Worm (Caenorhabditis elegans) whole organism, young adult: ENCODE data around the gene lin-33.
A peak's percentile ranks its signal among the peaks of the same experiment; 100 is the strongest.

Source experiments
- B0019.2 ChIP-seq: fragments of 200-800 bp; sonication (Bioruptor generic); conservative IDR thresholded peaks from 2 replicates; pipeline ENCODE4 v1.3.6; 2022; ENCODE audit warnings: missing genetic modification reagents, missing genetic modification characterization, missing compliant biosample characterization
- C06A6.2 ChIP-seq: fragments of 200-800 bp; sonication (Bioruptor generic); conservative IDR thresholded peaks from 2 replicates; pipeline ENCODE4 v1.3.6; 2022; ENCODE audit warnings: missing genetic modification characterization, missing compliant biosample characterization
- F10E7.11 ChIP-seq: sonication (generic microtip); optimal IDR thresholded peaks from 2 replicates; lab custom pipeline; 2017; ENCODE audit warnings: mild to moderate bottlenecking, missing genetic modification characterization, moderate library complexity, missing compliant biosample characterization
- F22D6.2 ChIP-seq: sonication (generic microtip); optimal IDR thresholded peaks from 2 replicates; lab custom pipeline; 2016; ENCODE audit warnings: mild to moderate bottlenecking, missing genetic modification characterization, missing compliant biosample characterization
- F23B12.7 ChIP-seq: sonication (generic microtip); optimal IDR thresholded peaks from 2 replicates; lab custom pipeline; 2017; ENCODE audit warnings: missing genetic modification characterization, mild to moderate bottlenecking, missing compliant biosample characterization, antibody characterized with exemption, moderate library complexity; ENCODE audit not compliant: insufficient read depth
- F33H1.4 ChIP-seq: fragments of 200-800 bp; sonication (Bioruptor generic); IDR thresholded peaks from 2 replicates; pipeline ENCODE4 v1.3.6; 2022; ENCODE audit warnings: missing genetic modification reagents, missing genetic modification characterization, missing compliant biosample characterization
- F49E8.2 ChIP-seq: sonication (generic microtip); optimal IDR thresholded peaks from 3 replicates; lab custom pipeline; 2017; ENCODE audit warnings: missing genetic modification characterization, mild to moderate bottlenecking, missing compliant biosample characterization, antibody characterized with exemption, moderate library complexity; ENCODE audit not compliant: insufficient read depth
- F57A8.1 ChIP-seq: fragments of 200-800 bp; sonication (Bioruptor generic); optimal IDR thresholded peaks from 2 replicates; lab custom pipeline; 2018; ENCODE audit warnings: mild to moderate bottlenecking, missing genetic modification characterization, moderate library complexity, missing compliant biosample characterization
- F57C9.4 ChIP-seq: sonication (generic microtip); optimal IDR thresholded peaks from 2 replicates; lab custom pipeline; 2017; ENCODE audit warnings: mild to moderate bottlenecking, missing genetic modification characterization, missing compliant biosample characterization
- K12H6.12 ChIP-seq: fragments of 200-800 bp; sonication (Bioruptor generic); optimal IDR thresholded peaks from 2 replicates; lab custom pipeline; 2018; ENCODE audit warnings: mild to moderate bottlenecking, missing genetic modification characterization, missing compliant biosample characterization
- T26A5.8 ChIP-seq: sonication (generic microtip); optimal IDR thresholded peaks from 2 replicates; lab custom pipeline; 2016; ENCODE audit warnings: missing genetic modification characterization, missing compliant biosample characterization
- Y53F4B.3 ChIP-seq: fragments of 200-800 bp; sonication (Bioruptor generic); IDR thresholded peaks from 2 replicates; pipeline ENCODE4 v1.3.6; 2022; ENCODE audit warnings: missing genetic modification reagents, missing genetic modification characterization, missing compliant biosample characterization
- Y53G8AR.9 ChIP-seq: fragments of 200-800 bp; sonication (Bioruptor generic); conservative IDR thresholded peaks from 2 replicates; pipeline ENCODE4 v1.3.6; 2022; ENCODE audit warnings: missing genetic modification reagents, missing genetic modification characterization, missing compliant biosample characterization
- Y67H2A.10 ChIP-seq: fragments of 200-800 bp; sonication (Bioruptor generic); conservative IDR thresholded peaks from 2 replicates; pipeline ENCODE4 v1.3.6; 2022; ENCODE audit warnings: missing genetic modification reagents, missing genetic modification characterization, missing compliant biosample characterization
- akir-1 ChIP-seq: fragments of 200-800 bp; sonication (Bioruptor generic); optimal IDR thresholded peaks from 2 replicates; lab custom pipeline; 2018; ENCODE audit warnings: mild to moderate bottlenecking, missing genetic modification characterization, moderate library complexity, missing compliant biosample characterization
- aptf-2 ChIP-seq: fragments of 200-800 bp; sonication (Bioruptor generic); conservative IDR thresholded peaks from 2 replicates; pipeline ENCODE4 v1.3.6; 2022; ENCODE audit warnings: missing genetic modification reagents, missing genetic modification characterization, missing compliant biosample characterization
- aptf-3 ChIP-seq: fragments of 200-800 bp; sonication (Bioruptor generic); IDR thresholded peaks from 2 replicates; pipeline ENCODE4 v1.3.6; 2022; ENCODE audit warnings: missing genetic modification characterization, missing compliant biosample characterization
- attf-5 ChIP-seq: fragments of 200-800 bp; sonication (Bioruptor generic); optimal IDR thresholded peaks from 2 replicates; lab custom pipeline; 2018; ENCODE audit warnings: mild to moderate bottlenecking, missing genetic modification characterization, missing compliant biosample characterization
- bed-2 ChIP-seq: fragments of 200-800 bp; sonication (Bioruptor generic); IDR thresholded peaks from 2 replicates; pipeline ENCODE4 v1.3.6; 2022; ENCODE audit warnings: missing genetic modification reagents, missing genetic modification characterization, missing compliant biosample characterization
- ccch-3 ChIP-seq: fragments of 200-800 bp; sonication (Bioruptor generic); optimal IDR thresholded peaks from 2 replicates; lab custom pipeline; 2018; ENCODE audit warnings: mild to moderate bottlenecking, missing genetic modification characterization, missing compliant biosample characterization
- cebp-1 ChIP-seq, 2 experiments: fragments of 200-800 bp in 1 of 2; sonication (Bioruptor generic) in 1 of 2; sonication (generic microtip) in 1 of 2; IDR thresholded peaks in 1 of 2; optimal IDR thresholded peaks in 1 of 2; 2 replicates each; pipeline versions ENCODE4 v1.3.6 to Lab custom; 2017 to 2022; ENCODE audit warnings: missing compliant biosample characterization in 2 of 2, missing genetic modification characterization in 2 of 2, mild to moderate bottlenecking in 1 of 2, missing genetic modification reagents in 1 of 2, moderate library complexity in 1 of 2
- ceh-100 ChIP-seq: fragments of 200-800 bp; sonication (Bioruptor generic); IDR thresholded peaks from 2 replicates; pipeline ENCODE4 v1.3.6; 2022; ENCODE audit warnings: missing genetic modification reagents, missing genetic modification characterization, missing compliant biosample characterization
- ceh-79 ChIP-seq: sonication (generic microtip); optimal IDR thresholded peaks from 2 replicates; lab custom pipeline; 2017; ENCODE audit warnings: mild to moderate bottlenecking, missing genetic modification characterization, missing compliant biosample characterization
- chd-7 ChIP-seq: sonication (generic microtip); optimal IDR thresholded peaks from 2 replicates; lab custom pipeline; 2016; ENCODE audit warnings: mild to moderate bottlenecking, missing genetic modification characterization, moderate library complexity, missing compliant biosample characterization
- egl-18 ChIP-seq: fragments of 200-800 bp; sonication (Bioruptor generic); IDR thresholded peaks from 2 replicates; pipeline ENCODE4 v1.3.6; 2022; ENCODE audit warnings: missing genetic modification reagents, missing genetic modification characterization, missing compliant biosample characterization
- gei-17 ChIP-seq: fragments of 200-800 bp; sonication (Bioruptor generic); optimal IDR thresholded peaks from 2 replicates; lab custom pipeline; 2018; ENCODE audit warnings: mild to moderate bottlenecking, missing genetic modification characterization, missing compliant biosample characterization
- hrde-1 ChIP-seq: sonication (generic microtip); optimal IDR thresholded peaks from 2 replicates; lab custom pipeline; 2016; ENCODE audit warnings: missing genetic modification characterization, mild to moderate bottlenecking, missing compliant biosample characterization, moderate library complexity, missing genotype, missing genetic modification reagents, borderline replicate concordance
- lin-26 ChIP-seq: fragments of 200-800 bp; sonication (Bioruptor generic); IDR thresholded peaks from 2 replicates; pipeline ENCODE4 v1.3.6; 2022; ENCODE audit warnings: missing genetic modification reagents, missing genetic modification characterization, missing compliant biosample characterization
- lin-35 ChIP-seq, 3 experiments: fragments of 150-350 bp in 2 of 3; sonication (generic microtip) in 1 of 3; optimal IDR thresholded peaks; 2 replicates each; lab custom pipeline; 2014 to 2018; ENCODE audit warnings: missing biosample characterization in 3 of 3, missing genetic modification characterization in 3 of 3, missing genetic modification reagents in 3 of 3
- lin-54 ChIP-seq: fragments of 200-800 bp; sonication (Bioruptor generic); optimal IDR thresholded peaks from 2 replicates; lab custom pipeline; 2018; ENCODE audit warnings: mild to moderate bottlenecking, missing genetic modification characterization, missing compliant biosample characterization
- madf-10 ChIP-seq: sonication (generic microtip); optimal IDR thresholded peaks from 2 replicates; lab custom pipeline; 2016; ENCODE audit warnings: mild to moderate bottlenecking, missing genetic modification characterization, missing compliant biosample characterization
- madf-6 ChIP-seq: fragments of 200-800 bp; sonication (Bioruptor generic); IDR thresholded peaks from 2 replicates; pipeline ENCODE4 v1.3.6; 2022; ENCODE audit warnings: missing genetic modification reagents, missing genetic modification characterization, missing compliant biosample characterization
- madf-8 ChIP-seq: fragments of 200-800 bp; sonication (Bioruptor generic); conservative IDR thresholded peaks from 2 replicates; pipeline ENCODE4 v1.3.6; 2022; ENCODE audit warnings: missing genetic modification reagents, missing genetic modification characterization, missing compliant biosample characterization
- mcd-1 ChIP-seq: fragments of 200-800 bp; sonication (Bioruptor generic); IDR thresholded peaks from 2 replicates; pipeline ENCODE4 v1.3.6; 2022; ENCODE audit warnings: missing genetic modification reagents, missing genetic modification characterization, missing compliant biosample characterization
- mxl-1 ChIP-seq: sonication (generic microtip); optimal IDR thresholded peaks from 2 replicates; lab custom pipeline; 2016; ENCODE audit warnings: missing genetic modification characterization, missing compliant biosample characterization
- nfya-1 ChIP-seq: sonication (generic microtip); optimal IDR thresholded peaks from 2 replicates; lab custom pipeline; 2017; ENCODE audit warnings: antibody characterized with exemption, missing compliant biosample characterization, missing genetic modification characterization, borderline replicate concordance; ENCODE audit not compliant: insufficient read depth
- pbrm-1 ChIP-seq: fragments of 200-800 bp; sonication (Bioruptor generic); IDR thresholded peaks from 2 replicates; pipeline ENCODE4 v1.3.6; 2022; ENCODE audit warnings: missing genetic modification reagents, missing genetic modification characterization, missing compliant biosample characterization
- repo-1 ChIP-seq: sonication (generic microtip); optimal IDR thresholded peaks from 2 replicates; lab custom pipeline; 2017; ENCODE audit warnings: mild to moderate bottlenecking, missing genetic modification characterization, missing compliant biosample characterization
- snpc-3.4 ChIP-seq: sonication (generic microtip); optimal IDR thresholded peaks from 2 replicates; lab custom pipeline; 2017; ENCODE audit warnings: missing genetic modification characterization, mild to moderate bottlenecking, missing compliant biosample characterization, antibody characterized with exemption, moderate library complexity, missing genotype, missing genetic modification reagents
- sptf-2 ChIP-seq: fragments of 200-800 bp; sonication (Bioruptor generic); optimal IDR thresholded peaks from 2 replicates; lab custom pipeline; 2018; ENCODE audit warnings: mild to moderate bottlenecking, missing genetic modification characterization, missing compliant biosample characterization
- tbp1 ChIP-seq: fragments of 200-800 bp; sonication (Bioruptor generic); optimal IDR thresholded peaks from 2 replicates; lab custom pipeline; 2018; ENCODE audit warnings: mild to moderate bottlenecking, missing genetic modification characterization, missing compliant biosample characterization
- tbx-9 ChIP-seq: sonication (generic microtip); optimal IDR thresholded peaks from 2 replicates; lab custom pipeline; 2016; ENCODE audit warnings: borderline replicate concordance, missing genetic modification characterization, inconsistent platforms, missing compliant biosample characterization
- unc-130 ChIP-seq: sonication (generic microtip); optimal IDR thresholded peaks from 2 replicates; lab custom pipeline; 2016; ENCODE audit warnings: missing genetic modification reagents, missing genetic modification characterization, missing compliant biosample characterization
- xnd-1 ChIP-seq: sonication (generic microtip); optimal IDR thresholded peaks from 2 replicates; lab custom pipeline; 2016; ENCODE audit warnings: missing genotype, missing genetic modification reagents, missing genetic modification characterization, missing compliant biosample characterization
- zfh-2 ChIP-seq: fragments of 200-800 bp; sonication (Bioruptor generic); conservative IDR thresholded peaks from 2 replicates; pipeline ENCODE4 v1.3.6; 2022; ENCODE audit warnings: missing genetic modification reagents, missing genetic modification characterization, missing compliant biosample characterization
- zim-3 ChIP-seq: sonication (generic microtip); optimal IDR thresholded peaks from 2 replicates; lab custom pipeline; 2017; ENCODE audit warnings: mild to moderate bottlenecking, missing genetic modification characterization, moderate library complexity, missing compliant biosample characterization

Gene lin-33

ce11 chrIV:5967035-5967499 is 36.6 kb downstream of the lin-33 start (continued):
- TF ChIP-seq snpc-3.4 (tag; lab: Kevin White, UChicago), result peak; percentile 85
- peak; percentile 37; the same call in 1 of the 2 replicates for TF ChIP-seq ceh-100 (GFP tag; lab: Robert Waterston, UW)
- no peak for TF ChIP-seq xnd-1
- 0 out of 2 replicates have a peak, but pooled peaks have one; percentile 31 for TF ChIP-seq bed-2 (GFP tag; lab: Robert Waterston, UW)
- TF ChIP-seq lin-54, result peak; percentile 74
- peak; percentile 61 for TF ChIP-seq mcd-1 (GFP tag; lab: Robert Waterston, UW)
- peak; percentile 98; the same call in 1 of the 2 replicates for TF ChIP-seq lin-26 (GFP tag; lab: Robert Waterston, UW)
- no peak for TF ChIP-seq sptf-2 (GFP tag; lab: Kevin White, UChicago)
- peak; percentile 69 for TF ChIP-seq T26A5.8 (tag; lab: Kevin White, UChicago)
- peak; percentile 59 for TF ChIP-seq F22D6.2 (tag; lab: Kevin White, UChicago)
- TF ChIP-seq Y67H2A.10, result no peak
- TF ChIP-seq cebp-1 (GFP tag; IDR thresholded peaks at IDR 0.05; lab: Robert Waterston, UW), result peak; percentile 65; the same call in 1 of the 2 replicates
- peak; percentile 86 for TF ChIP-seq cebp-1 (tag; optimal IDR thresholded peaks at IDR 0.05; lab: Kevin White, UChicago)
- TF ChIP-seq akir-1 (GFP tag; lab: Kevin White, UChicago), result no peak
- peak; percentile 4 for TF ChIP-seq F10E7.11 (tag; lab: Kevin White, UChicago)
- TF ChIP-seq hrde-1, result peak; percentile 82
- TF ChIP-seq zim-3, result peak; percentile 63
- TF ChIP-seq pbrm-1 (GFP tag; lab: Robert Waterston, UW), result peak; percentile 89
- TF ChIP-seq chd-7, result peak; percentile 87
- TF ChIP-seq ceh-79 (tag; lab: Kevin White, UChicago), result peak; percentile 80
- peak; percentile 59 for TF ChIP-seq K12H6.12 (tag; lab: Kevin White, UChicago)
- peak; percentile 9 for TF ChIP-seq gei-17 (GFP tag; lab: Kevin White, UChicago)
- TF ChIP-seq F57A8.1 (GFP tag; lab: Kevin White, UChicago), result no peak
- TF ChIP-seq Y53F4B.3 (GFP tag; lab: Robert Waterston, UW), result peak; percentile 56; the same call in 1 of the 2 replicates
- TF ChIP-seq F49E8.2, result peak; percentile 79
- 0 out of 2 replicates have a peak, but pooled peaks have one; percentile 57 for TF ChIP-seq aptf-2 (GFP tag; lab: Robert Waterston, UW)
- no peak for TF ChIP-seq egl-18 (GFP tag; lab: Robert Waterston, UW)
- no peak; the same call in 1 of the 2 replicates for TF ChIP-seq madf-6
- TF ChIP-seq Y53G8AR.9, result 0 out of 2 replicates have a peak, but pooled peaks have one; percentile 73
- peak in 1 of 3 experiments; percentile 80 for TF ChIP-seq lin-35 (GFP tag; optimal IDR thresholded peaks at IDR 0.05; lab: Kevin White, UChicago)
- TF ChIP-seq F23B12.7, result peak; percentile 87
- TF ChIP-seq B0019.2 (GFP tag; lab: Robert Waterston, UW), result 0 out of 2 replicates have a peak, but pooled peaks have one; percentile 14
- TF ChIP-seq madf-8 (GFP tag; lab: Robert Waterston, UW), result no peak
- TF ChIP-seq nfya-1 (tag; lab: Kevin White, UChicago), result no peak
- peak; percentile 81 for TF ChIP-seq repo-1 (tag; lab: Kevin White, UChicago)
- TF ChIP-seq tbx-9 (tag; lab: Kevin White, UChicago), result no peak
- TF ChIP-seq unc-130 (GFP tag; lab: Kevin White, UChicago), result peak; percentile 68
- no peak for TF ChIP-seq aptf-3
- TF ChIP-seq ccch-3 (GFP tag; lab: Kevin White, UChicago), result no peak
- peak; percentile 60; the same call in 1 of the 2 replicates for TF ChIP-seq C06A6.2 (GFP tag; lab: Robert Waterston, UW)
- peak; percentile 81 for TF ChIP-seq madf-10
- TF ChIP-seq mxl-1 (tag; lab: Kevin White, UChicago), result peak; percentile 93
- peak; percentile 46 for TF ChIP-seq F33H1.4 (GFP tag; lab: Robert Waterston, UW)
- TF ChIP-seq F57C9.4 (tag; lab: Kevin White, UChicago), result peak; percentile 7
- no peak for TF ChIP-seq zfh-2 (GFP tag; lab: Robert Waterston, UW)
- TF ChIP-seq tbp1, result peak; percentile 99
- peak; percentile 78 for TF ChIP-seq attf-5 (GFP tag; lab: Kevin White, UChicago)
